Worm (Caenorhabditis elegans) whole organism, L3 larva: Measurements from ENCODE around the gene Y72A10A.1.

Source experiments
- R02D3.7 ChIP-seq: fragments of 150-350 bp; optimal IDR thresholded peaks from 2 replicates; lab custom pipeline; 2014; ENCODE audit warnings: missing biosample characterization, missing genetic modification characterization
- ZK546.5 ChIP-seq: sonication (generic microtip); optimal IDR thresholded peaks from 2 replicates; lab custom pipeline; 2017; ENCODE audit warnings: missing biosample characterization, missing genetic modification characterization
- aly-2 ChIP-seq: fragments of 150-350 bp; optimal IDR thresholded peaks from 2 replicates; lab custom pipeline; 2014; ENCODE audit warnings: missing biosample characterization, missing genetic modification characterization
- ama-1 ChIP-seq: fragments of 150-350 bp; optimal IDR thresholded peaks from 2 replicates; lab custom pipeline; 2018
- ceh-16 ChIP-seq: sonication (generic microtip); optimal IDR thresholded peaks from 2 replicates; lab custom pipeline; 2017; ENCODE audit warnings: missing biosample characterization, missing genetic modification characterization
- ceh-28 ChIP-seq: fragments of 150-350 bp; optimal IDR thresholded peaks from 2 replicates; lab custom pipeline; 2014; ENCODE audit warnings: missing biosample characterization, missing genetic modification reagents, missing genetic modification characterization
- ceh-82 ChIP-seq: fragments of 150-350 bp; optimal IDR thresholded peaks from 2 replicates; lab custom pipeline; 2014; ENCODE audit warnings: missing biosample characterization, missing genetic modification characterization
- ceh-9 ChIP-seq: sonication (generic microtip); optimal IDR thresholded peaks from 2 replicates; lab custom pipeline; 2018; ENCODE audit warnings: missing biosample characterization, missing genetic modification characterization
- daf-12 ChIP-seq: fragments of 150-350 bp; optimal IDR thresholded peaks from 2 replicates; lab custom pipeline; 2014; ENCODE audit warnings: missing biosample characterization, missing genetic modification reagents, missing genetic modification characterization
- egl-27 ChIP-seq: sonication (generic microtip); optimal IDR thresholded peaks from 4 replicates; lab custom pipeline; 2017; ENCODE audit warnings: missing biosample characterization, missing genetic modification reagents, missing genetic modification characterization
- egl-5 ChIP-seq: fragments of 150-350 bp; optimal IDR thresholded peaks from 2 replicates; lab custom pipeline; 2017; ENCODE audit warnings: missing biosample characterization, missing genetic modification reagents, missing genetic modification characterization, inconsistent platforms
- elt-1 ChIP-seq: fragments of 150-350 bp; optimal IDR thresholded peaks from 2 replicates; lab custom pipeline; 2014; ENCODE audit warnings: missing biosample characterization, missing genetic modification characterization
- elt-2 ChIP-seq: sonication (generic microtip); optimal IDR thresholded peaks from 2 replicates; lab custom pipeline; 2016; ENCODE audit warnings: missing genetic modification reagents, mild to moderate bottlenecking, missing genetic modification characterization, missing compliant biosample characterization
- elt-3 ChIP-seq, 3 experiments: fragments of 150-350 bp in 1 of 3; sonication (generic microtip) in 2 of 3; optimal IDR thresholded peaks; 2 replicates in 2 of 3; 4 replicates in 1 of 3; lab custom pipeline; 2014 to 2017; ENCODE audit warnings: missing biosample characterization in 3 of 3, missing genetic modification characterization in 3 of 3
- eor-1 ChIP-seq, 2 experiments: fragments of 150-350 bp; optimal IDR thresholded peaks; 2 replicates each; lab custom pipeline; 2014 to 2018; ENCODE audit warnings: missing biosample characterization in 2 of 2, missing genetic modification characterization in 2 of 2
- fkh-10 ChIP-seq: sonication (generic microtip); optimal IDR thresholded peaks from 2 replicates; lab custom pipeline; 2017; ENCODE audit warnings: missing biosample characterization, missing genetic modification reagents, missing genetic modification characterization
- fkh-2 ChIP-seq: fragments of 150-350 bp; optimal IDR thresholded peaks from 2 replicates; lab custom pipeline; 2014; ENCODE audit warnings: missing biosample characterization, missing genetic modification reagents, missing genetic modification characterization
- fos-1 ChIP-seq: fragments of 150-350 bp; optimal IDR thresholded peaks from 2 replicates; lab custom pipeline; 2014; ENCODE audit warnings: missing biosample characterization, missing genetic modification characterization
- hmg-11 ChIP-seq: sonication (generic microtip); optimal IDR thresholded peaks from 2 replicates; lab custom pipeline; 2016; ENCODE audit warnings: missing genetic modification characterization, missing compliant biosample characterization
- lin-15B ChIP-seq: fragments of 150-350 bp; optimal IDR thresholded peaks from 2 replicates; lab custom pipeline; 2014; ENCODE audit warnings: missing biosample characterization, missing genetic modification characterization
- lin-39 ChIP-seq: fragments of 150-350 bp; optimal IDR thresholded peaks from 2 replicates; lab custom pipeline; 2018; ENCODE audit warnings: missing biosample characterization, missing genetic modification reagents, missing genetic modification characterization
- lsy-12 ChIP-seq: sonication (generic microtip); optimal IDR thresholded peaks from 2 replicates; lab custom pipeline; 2016; ENCODE audit warnings: mild to moderate bottlenecking, missing genetic modification characterization, missing compliant biosample characterization
- mdl-1 ChIP-seq: fragments of 150-350 bp; optimal IDR thresholded peaks from 2 replicates; lab custom pipeline; 2014; ENCODE audit warnings: missing biosample characterization, missing genetic modification characterization
- mml-1 ChIP-seq: fragments of 150-350 bp; sonication (generic microtip); optimal IDR thresholded peaks from 3 replicates; lab custom pipeline; 2014; ENCODE audit warnings: missing biosample characterization, missing genetic modification characterization
- nfya-1 ChIP-seq: sonication (generic microtip); optimal IDR thresholded peaks from 2 replicates; lab custom pipeline; 2017; ENCODE audit warnings: missing genetic modification characterization, mild to moderate bottlenecking, missing compliant biosample characterization, antibody characterized with exemption, moderate library complexity; ENCODE audit not compliant: insufficient read depth
- nhr-11 ChIP-seq: fragments of 150-350 bp; optimal IDR thresholded peaks from 2 replicates; lab custom pipeline; 2014; ENCODE audit warnings: missing biosample characterization, missing genetic modification characterization
- nhr-12 ChIP-seq: fragments of 150-350 bp; optimal IDR thresholded peaks from 2 replicates; lab custom pipeline; 2014; ENCODE audit warnings: missing biosample characterization, missing genetic modification characterization
- nhr-23 ChIP-seq: fragments of 150-350 bp; optimal IDR thresholded peaks from 2 replicates; lab custom pipeline; 2014; ENCODE audit warnings: missing biosample characterization, missing genetic modification reagents, missing genetic modification characterization
- nhr-237 ChIP-seq: fragments of 150-350 bp; optimal IDR thresholded peaks from 2 replicates; lab custom pipeline; 2014; ENCODE audit warnings: missing biosample characterization, missing genetic modification characterization
- nhr-25 ChIP-seq: sonication (generic microtip); optimal IDR thresholded peaks from 2 replicates; lab custom pipeline; 2017; ENCODE audit warnings: missing biosample characterization, missing genetic modification characterization
- nhr-28 ChIP-seq: fragments of 150-350 bp; optimal IDR thresholded peaks from 2 replicates; lab custom pipeline; 2014; ENCODE audit warnings: missing biosample characterization, missing genetic modification characterization
- nhr-43 ChIP-seq: sonication (generic microtip); optimal IDR thresholded peaks from 2 replicates; lab custom pipeline; 2016; ENCODE audit warnings: mild to moderate bottlenecking, missing genetic modification characterization, missing compliant biosample characterization; ENCODE audit not compliant: poor library complexity, severe bottlenecking
- nhr-67 ChIP-seq: fragments of 150-350 bp; optimal IDR thresholded peaks from 2 replicates; lab custom pipeline; 2014; ENCODE audit warnings: missing biosample characterization, missing genetic modification characterization
- nhr-76 ChIP-seq: fragments of 150-350 bp; sonication (generic microtip); optimal IDR thresholded peaks from 5 replicates; lab custom pipeline; 2014; ENCODE audit warnings: missing biosample characterization, missing genetic modification characterization
- nhr-77 ChIP-seq: fragments of 150-350 bp; optimal IDR thresholded peaks from 2 replicates; lab custom pipeline; 2014; ENCODE audit warnings: missing biosample characterization, missing genetic modification characterization
- pha-4 ChIP-seq: fragments of 150-350 bp; optimal IDR thresholded peaks from 2 replicates; lab custom pipeline; 2014; ENCODE audit warnings: missing biosample characterization, missing genetic modification reagents, missing genetic modification characterization
- pqm-1 ChIP-seq: fragments of 150-350 bp; optimal IDR thresholded peaks from 2 replicates; lab custom pipeline; 2017; ENCODE audit warnings: missing biosample characterization, missing genetic modification characterization, inconsistent platforms
- sea-2 ChIP-seq: fragments of 150-350 bp; sonication (generic microtip); optimal IDR thresholded peaks from 4 replicates; lab custom pipeline; 2014; ENCODE audit warnings: missing biosample characterization, missing genetic modification reagents, missing genetic modification characterization
- skn-1 ChIP-seq: fragments of 150-350 bp; optimal IDR thresholded peaks from 2 replicates; lab custom pipeline; 2014; ENCODE audit warnings: missing biosample characterization, missing genetic modification characterization
- snpc-4 ChIP-seq: fragments of 150-350 bp; optimal IDR thresholded peaks from 2 replicates; lab custom pipeline; 2014; ENCODE audit warnings: missing biosample characterization, missing genetic modification characterization
- tbx-2 ChIP-seq: sonication (generic microtip); optimal IDR thresholded peaks from 2 replicates; lab custom pipeline; 2016; ENCODE audit warnings: mild to moderate bottlenecking, missing genetic modification characterization, missing compliant biosample characterization
- unc-39 ChIP-seq: sonication (generic microtip); optimal IDR thresholded peaks from 4 replicates; lab custom pipeline; 2017; ENCODE audit warnings: missing biosample characterization, missing genetic modification characterization
- zag-1 ChIP-seq: fragments of 150-350 bp; optimal IDR thresholded peaks from 2 replicates; lab custom pipeline; 2014; ENCODE audit warnings: missing biosample characterization, missing genetic modification characterization
- ztf-11 ChIP-seq: fragments of 150-350 bp; optimal IDR thresholded peaks from 2 replicates; lab custom pipeline; 2014; ENCODE audit warnings: missing biosample characterization, missing genetic modification characterization
- ztf-4 ChIP-seq: fragments of 150-350 bp; optimal IDR thresholded peaks from 2 replicates; lab custom pipeline; 2014; ENCODE audit warnings: missing biosample characterization, missing genetic modification characterization

Y72A10A.1 gene

DNA sequence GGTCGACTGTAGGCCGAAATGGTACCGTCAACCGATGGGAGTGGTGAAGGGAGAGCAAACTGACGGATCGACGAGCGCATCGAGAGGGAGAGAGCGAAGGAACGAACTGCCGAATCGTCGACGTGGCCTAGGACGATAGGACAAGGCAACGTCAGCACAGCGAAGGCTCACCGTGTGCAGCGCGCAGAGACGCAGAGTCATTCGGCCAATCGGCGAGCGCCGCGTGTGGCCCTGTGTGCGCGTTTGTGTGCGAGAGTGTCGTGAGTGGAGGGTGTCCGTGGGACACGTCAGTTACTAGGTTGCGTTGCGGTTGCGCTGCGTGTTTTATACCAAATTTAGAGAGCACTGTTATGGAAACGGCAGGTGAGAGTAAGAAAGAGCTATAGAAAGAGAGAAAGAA is 46.2 kb downstream of the Y72A10A.1 start, which contains the start of gene hsp-3 (continued):
- TF ChIP-seq zag-1 (tag; lab: Kevin White, UChicago) (no peak), lin-39 (tag; lab: Kevin White, UChicago) (peak; percentile 98), fkh-2 (no peak), nhr-12 (tag; lab: Kevin White, UChicago) (no peak), lsy-12 (tag; lab: Kevin White, UChicago) (peak; percentile 99), nhr-25 (peak; percentile 99), R02D3.7 (peak; percentile 80), nfya-1 (tag; lab: Kevin White, UChicago) (peak; percentile 100), egl-5 (tag; lab: Kevin White, UChicago) (peak; percentile 77), aly-2 (tag; lab: Kevin White, UChicago) (no peak), elt-3 (tag; optimal IDR thresholded peaks at IDR 0.05; lab: Kevin White, UChicago) (peak in 2 of 3 experiments; percentile 30 to 87), ceh-82 (tag; lab: Kevin White, UChicago) (peak; percentile 81), ceh-16 (tag; lab: Kevin White, UChicago) (no peak), ceh-9 (tag; lab: Kevin White, UChicago) (no peak), hmg-11 (tag; lab: Kevin White, UChicago) (peak; percentile 94), ZK546.5 (tag; lab: Kevin White, UChicago) (no peak), pqm-1 (tag; lab: Kevin White, UChicago) (peak; percentile 89), nhr-28 (tag; lab: Kevin White, UChicago) (no peak), unc-39 (tag; lab: Kevin White, UChicago) (no peak), elt-1 (tag; lab: Kevin White, UChicago) (peak; percentile 57), fos-1 (peak; percentile 40), ztf-4 (tag; lab: Kevin White, UChicago) (peak; percentile 75), mdl-1 (tag; lab: Kevin White, UChicago) (peak; percentile 66), snpc-4 (tag; lab: Kevin White, UChicago) (peak; percentile 59), daf-12 (tag; lab: Kevin White, UChicago) (no peak), elt-2 (peak; percentile 97)

DNA sequence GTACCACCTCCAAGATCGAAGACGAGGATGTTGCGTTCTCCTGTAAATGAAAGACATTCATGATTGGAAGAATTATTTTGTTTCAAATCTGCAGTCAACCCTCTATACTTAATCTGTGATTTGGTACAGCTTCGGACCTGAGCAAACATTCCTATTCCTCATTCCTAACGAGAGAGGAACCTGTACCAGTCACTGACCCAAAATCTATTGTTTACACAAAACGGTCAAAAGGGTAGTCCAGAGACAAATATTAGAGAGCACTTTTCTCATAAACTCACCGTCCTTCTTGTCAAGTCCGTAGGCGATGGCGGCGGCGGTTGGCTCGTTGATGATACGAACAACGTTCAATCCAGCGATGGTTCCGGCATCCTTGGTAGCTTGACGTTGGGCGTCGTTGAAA is 47.4 kb downstream of the Y72A10A.1 start:
- TF ChIP-seq pha-4 (tag; lab: Kevin White, UChicago): peak; percentile 56
- TF ChIP-seq nhr-67 (tag; lab: Kevin White, UChicago): no peak

DNA sequence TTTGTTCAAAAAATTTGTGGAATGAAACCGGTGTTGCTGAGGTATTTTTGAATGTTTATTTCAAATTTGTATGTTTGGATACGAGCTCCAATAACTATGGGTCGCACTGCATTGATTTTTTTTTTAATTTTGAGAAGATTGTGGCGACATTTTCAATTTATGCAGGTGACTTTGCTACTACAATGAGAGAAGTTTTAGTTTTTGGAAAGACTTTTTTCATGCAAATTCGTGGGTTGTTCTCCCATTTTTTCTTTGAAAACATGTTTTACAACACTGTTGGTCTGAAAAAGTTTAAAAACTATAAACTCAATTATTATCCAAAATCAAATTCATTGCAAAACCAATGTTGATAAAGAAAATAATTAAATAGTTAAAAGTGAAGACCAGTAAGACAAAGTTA is 49.4 kb downstream of the Y72A10A.1 start:
- TF ChIP-seq ceh-28 (tag; lab: Kevin White, UChicago) (peak; percentile 63), lsy-12 (tag; lab: Kevin White, UChicago) (peak; percentile 62), skn-1 (peak; percentile 13), pha-4 (tag; lab: Kevin White, UChicago) (no peak), nhr-11 (no peak), fkh-10 (GFP tag; lab: Kevin White, UChicago) (no peak), elt-1 (tag; lab: Kevin White, UChicago) (no peak), nhr-43 (peak; percentile 68), snpc-4 (tag; lab: Kevin White, UChicago) (no peak), elt-2 (peak; percentile 33), nfya-1 (tag; lab: Kevin White, UChicago) (no peak), eor-1 (tag; optimal IDR thresholded peaks at IDR 0.05; lab: Kevin White, UChicago) (no peak), fkh-2 (no peak), aly-2 (tag; lab: Kevin White, UChicago) (peak; percentile 58), pqm-1 (tag; lab: Kevin White, UChicago) (peak; percentile 29), ama-1 (no peak), egl-27 (tag; lab: Kevin White, UChicago) (no peak), zag-1 (tag; lab: Kevin White, UChicago) (no peak), hmg-11 (tag; lab: Kevin White, UChicago) (no peak), sea-2 (GFP tag; lab: Kevin White, UChicago) (no peak), nhr-77 (tag; lab: Kevin White, UChicago) (peak; percentile 36), elt-3 (tag; optimal IDR thresholded peaks at IDR 0.05; lab: Kevin White, UChicago) (no peak), nhr-28 (tag; lab: Kevin White, UChicago) (no peak), ceh-16 (tag; lab: Kevin White, UChicago) (no peak), ceh-82 (tag; lab: Kevin White, UChicago) (no peak), ZK546.5 (tag; lab: Kevin White, UChicago) (no peak), nhr-25 (no peak), nhr-76 (no peak), nhr-23 (tag; lab: Kevin White, UChicago) (peak; percentile 41), ztf-4 (tag; lab: Kevin White, UChicago) (no peak), mml-1 (tag; lab: Kevin White, UChicago) (no peak), nhr-237 (tag; lab: Kevin White, UChicago) (no peak), R02D3.7 (no peak), mdl-1 (tag; lab: Kevin White, UChicago) (no peak), lin-15B (tag; lab: Kevin White, UChicago) (no peak), ztf-11 (tag; lab: Kevin White, UChicago) (no peak), unc-39 (tag; lab: Kevin White, UChicago) (no peak), tbx-2 (tag; lab: Kevin White, UChicago) (no peak), egl-5 (tag; lab: Kevin White, UChicago) (no peak), nhr-67 (tag; lab: Kevin White, UChicago) (no peak), fos-1 (peak; percentile 78)
